Fruit fly (Drosophila melanogaster): Measurements from ENCODE around the gene CG33080.
A peak's percentile ranks its signal among the peaks of the same experiment; 100 is the strongest.

CG33080 gene

dm6 chrX:5744992-5745732 lies 27.6 kb upstream of the CG33080 start (continued):
- TF ChIP-seq CG6683 (GFP tag; optimal IDR thresholded peaks at IDR 0.05) = no peak
- TF ChIP-seq CG3995 (GFP tag; optimal IDR thresholded peaks at IDR 0.05) = no peak
- no peak for TF ChIP-seq scrt (GFP tag; optimal IDR thresholded peaks at IDR 0.05)
- TF ChIP-seq Ptx1 (GFP tag; IDR thresholded peaks at IDR 0.05) = 0 out of 2 replicates have a peak, but pooled peaks have one; percentile 35
- no peak for TF ChIP-seq Nf-YA (GFP tag; IDR thresholded peaks at IDR 0.05)
- TF ChIP-seq CG4424 (GFP tag; optimal IDR thresholded peaks at IDR 0.05) = no peak
- TF ChIP-seq Lpt (GFP tag; optimal IDR thresholded peaks at IDR 0.05) = no peak
- TF ChIP-seq CG18011 (GFP tag; optimal IDR thresholded peaks at IDR 0.05) = no peak
- no peak for TF ChIP-seq HLHmδ (GFP tag; optimal IDR thresholded peaks at IDR 0.05)
- peak; percentile 33 for TF ChIP-seq pho (GFP tag; optimal IDR thresholded peaks at IDR 0.05)
- TF ChIP-seq CG6791 (GFP tag; IDR thresholded peaks at IDR 0.05; ENCODE audit: partially characterized antibody) = peak; percentile 21; the same call in 2 of the 3 replicates
- no peak for TF ChIP-seq TFAM (GFP tag; optimal IDR thresholded peaks at IDR 0.05)
- TF ChIP-seq Antp (GFP tag; optimal IDR thresholded peaks at IDR 0.05) = peak; percentile 31
- no peak for TF ChIP-seq sima (GFP tag; optimal IDR thresholded peaks at IDR 0.05)
- no peak for TF ChIP-seq CG2889 (GFP tag; IDR thresholded peaks at IDR 0.05)
- TF ChIP-seq croc (GFP tag; conservative IDR thresholded peaks at IDR 0.05) = no peak
- no peak for TF ChIP-seq CG10979 (tag; optimal IDR thresholded peaks at IDR 0.05)
- no peak for TF ChIP-seq CG8765 (GFP tag; IDR thresholded peaks at IDR 0.05)
- no peak for TF ChIP-seq dysf (GFP tag; IDR thresholded peaks at IDR 0.05)
- TF ChIP-seq sens (GFP tag) = peak; percentile 84
- peak; percentile 50 for TF ChIP-seq mam (GFP tag; optimal IDR thresholded peaks at IDR 0.05)
- TF ChIP-seq gsb (GFP tag; IDR thresholded peaks at IDR 0.05) = no peak
- TF ChIP-seq lola (GFP tag; optimal IDR thresholded peaks at IDR 0.05) = peak in 1 of 3 experiments; percentile 24
- TF ChIP-seq ssp (GFP tag; IDR thresholded peaks at IDR 0.05) = no peak
- TF ChIP-seq Mrtf (GFP tag; IDR thresholded peaks at IDR 0.05) = no peak
- TF ChIP-seq salm (tag; optimal IDR thresholded peaks at IDR 0.05) = no peak
- no peak for TF ChIP-seq CG11723 (GFP tag; optimal IDR thresholded peaks at IDR 0.05)
- no peak for TF ChIP-seq CG4617 (GFP tag; optimal IDR thresholded peaks at IDR 0.05; ENCODE audit: borderline replicate concordance)
- no peak for TF ChIP-seq cato (GFP tag; optimal IDR thresholded peaks at IDR 0.05; ENCODE audit: borderline replicate concordance)
- TF ChIP-seq Chrac-16 (GFP tag; optimal IDR thresholded peaks at IDR 0.05) = no peak
- peak; percentile 0 for TF ChIP-seq disco-r (GFP tag; optimal IDR thresholded peaks at IDR 0.05)
- no peak for TF ChIP-seq CG2875 (GFP tag; optimal IDR thresholded peaks at IDR 0.05)
- no peak for TF ChIP-seq Side (GFP tag; optimal IDR thresholded peaks at IDR 0.05)
- TF ChIP-seq Atf6 (GFP tag; IDR thresholded peaks at IDR 0.05) = no peak
- TF ChIP-seq CG12071 (GFP tag; optimal IDR thresholded peaks at IDR 0.05) = no peak
- no peak for TF ChIP-seq emc (GFP tag; optimal IDR thresholded peaks at IDR 0.05)
- TF ChIP-seq CG1233 (GFP tag; optimal IDR thresholded peaks at IDR 0.05) = no peak
- TF ChIP-seq unpg (GFP tag; optimal IDR thresholded peaks at IDR 0.05) = no peak
- peak; percentile 61; the same call in 1 of the 4 replicates for TF ChIP-seq Gug (GFP tag; IDR thresholded peaks at IDR 0.05)
- peak; percentile 48 for TF ChIP-seq gem (tag; optimal IDR thresholded peaks at IDR 0.05)
- TF ChIP-seq CG1024 (GFP tag; IDR thresholded peaks at IDR 0.05) = no peak
- no peak for TF ChIP-seq gfzf (GFP tag; optimal IDR thresholded peaks at IDR 0.05)
- TF ChIP-seq Gsc (GFP tag; IDR thresholded peaks at IDR 0.05) = no peak
- no peak for TF ChIP-seq Eip74EF (GFP tag; optimal IDR thresholded peaks at IDR 0.05)
- no peak for TF ChIP-seq al (GFP tag; IDR thresholded peaks at IDR 0.05)
- TF ChIP-seq Optix (GFP tag; IDR thresholded peaks at IDR 0.05) = no peak
- no peak for TF ChIP-seq CG14965 (GFP tag; optimal IDR thresholded peaks at IDR 0.05; ENCODE audit: borderline replicate concordance)
- TF ChIP-seq corto (GFP tag; optimal IDR thresholded peaks at IDR 0.05) = no peak
- peak; percentile 73 for TF ChIP-seq Adf1 (GFP tag; IDR thresholded peaks at IDR 0.05)
- TF ChIP-seq Ets65A (GFP tag) = peak; percentile 11

Measured in whole organism, embryonic.